Worm (Caenorhabditis elegans) whole organism, L2 larva: Measurements from ENCODE around the gene R03H10.11.

Source experiments
- Y55F3AM.14 ChIP-seq: fragments of 200-800 bp; sonication (Bioruptor generic); optimal IDR thresholded peaks from 2 replicates; lab custom pipeline; 2018; ENCODE audit warnings: mild to moderate bottlenecking, missing genetic modification characterization, missing compliant biosample characterization
- blmp-1 ChIP-seq: sonication (generic microtip); optimal IDR thresholded peaks from 2 replicates; lab custom pipeline; 2017; ENCODE audit warnings: missing genetic modification characterization, mild to moderate bottlenecking, missing compliant biosample characterization, antibody characterized with exemption, moderate library complexity; ENCODE audit not compliant: insufficient read depth
- ceh-82 ChIP-seq: fragments of 150-350 bp; optimal IDR thresholded peaks from 2 replicates; lab custom pipeline; 2014; ENCODE audit warnings: missing biosample characterization, missing genetic modification characterization
- fos-1 ChIP-seq: fragments of 150-350 bp; optimal IDR thresholded peaks from 2 replicates; lab custom pipeline; 2014; ENCODE audit warnings: missing biosample characterization, missing genetic modification characterization
- lin-11 ChIP-seq: fragments of 150-350 bp; sonication (generic microtip); optimal IDR thresholded peaks from 2 replicates; lab custom pipeline; 2014; ENCODE audit warnings: missing biosample characterization, missing genetic modification characterization, inconsistent platforms, mixed read lengths
- mdl-1 ChIP-seq, 2 experiments: fragments of 150-350 bp in 1 of 2; sonication (generic microtip) in 1 of 2; optimal IDR thresholded peaks; 2 replicates each; lab custom pipeline; 2017; ENCODE audit warnings: missing biosample characterization in 2 of 2, missing genetic modification characterization in 2 of 2
- nhr-77 ChIP-seq: fragments of 150-350 bp; optimal IDR thresholded peaks from 2 replicates; lab custom pipeline; 2014; ENCODE audit warnings: missing biosample characterization, missing genetic modification characterization
- zag-1 ChIP-seq: fragments of 150-350 bp; optimal IDR thresholded peaks from 2 replicates; lab custom pipeline; 2014; ENCODE audit warnings: missing biosample characterization, missing genetic modification characterization

DNA sequence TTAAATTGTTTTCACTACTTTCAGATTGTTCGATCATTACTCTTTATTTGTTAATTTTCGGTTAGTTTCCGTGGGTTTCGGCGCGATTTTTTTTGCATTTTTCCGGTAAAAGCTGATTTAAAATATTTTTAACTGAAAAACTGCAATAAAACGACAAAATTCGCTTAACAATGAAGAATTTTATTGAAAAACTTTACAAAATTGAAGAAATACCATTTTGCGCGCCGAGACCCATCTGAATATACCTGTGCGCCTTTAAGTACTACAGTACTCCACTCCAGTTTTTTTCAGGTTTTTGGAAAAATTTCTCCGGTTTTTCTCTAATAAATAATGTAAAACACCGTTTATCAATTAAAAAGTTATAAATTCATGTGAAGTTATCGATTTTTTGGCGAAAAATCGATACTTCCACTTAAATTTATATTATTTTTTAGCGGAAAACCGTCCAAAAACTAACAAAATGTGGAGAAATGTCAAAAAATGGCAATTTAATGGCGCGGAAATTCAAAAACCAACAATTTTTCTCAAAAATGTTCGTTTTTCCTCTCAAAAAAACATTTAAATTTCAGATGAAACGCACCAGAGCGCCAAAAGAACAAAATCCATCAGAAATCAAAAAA lies 48.5 kb downstream of the R03H10.11 start, which contains the start of gene C16A11.10:
- TF ChIP-seq zag-1 (no peak), fos-1 (tag; lab: Kevin White, UChicago) (no peak), nhr-77 (tag; lab: Kevin White, UChicago) (no peak), blmp-1 (tag; lab: Kevin White, UChicago) (no peak), Y55F3AM.14 (GFP tag; lab: Kevin White, UChicago) (no peak), mdl-1 (tag; optimal IDR thresholded peaks at IDR 0.05; lab: Kevin White, UChicago) (no peak), lin-11 (tag; lab: Kevin White, UChicago) (no peak), ceh-82 (no peak)
